Fruit fly (Drosophila melanogaster): ENCODE data around the gene CG33772.

- TF ChIP-seq vri (GFP tag; optimal IDR thresholded peaks at IDR 0.05) = no peak
- TF ChIP-seq Eip93F (GFP tag; optimal IDR thresholded peaks at IDR 0.05) = no peak
- no peak for TF ChIP-seq CG1621 (tag; optimal IDR thresholded peaks at IDR 0.05)
- no peak for TF ChIP-seq fd85E (GFP tag; optimal IDR thresholded peaks at IDR 0.05)
- TF ChIP-seq net (GFP tag; optimal IDR thresholded peaks at IDR 0.05) = no peak
- TF ChIP-seq Blimp-1 (GFP tag; optimal IDR thresholded peaks at IDR 0.05) = no peak
- no peak for TF ChIP-seq cyc (GFP tag; optimal IDR thresholded peaks at IDR 0.05)
- TF ChIP-seq CG6854 (GFP tag; optimal IDR thresholded peaks at IDR 0.05) = no peak
- no peak for TF ChIP-seq Hr39 (GFP tag; optimal IDR thresholded peaks at IDR 0.05)
Observed at dm6 chr3L:22646863-22647262, 5.5 kb downstream of the CG33772 start, which contains the start of gene CG33768.

All from whole organism, prepupa.